Fruit fly (Drosophila melanogaster) whole organism, embryonic: ENCODE results near the gene sinu.
A peak's percentile ranks its signal among the peaks of the same experiment; 100 is the strongest.

Experiments used
- Antp ChIP-seq: fragments of 200-800 bp; sonication (Bioruptor generic); optimal IDR thresholded peaks from 3 replicates; lab custom pipeline; 2016; ENCODE audit warnings: missing biosample characterization, missing genetic modification characterization
- B-H2 ChIP-seq: fragments of 200-800 bp; sonication (Bioruptor generic); optimal IDR thresholded peaks from 2 replicates; lab custom pipeline; 2018; ENCODE audit warnings: missing biosample characterization, mild to moderate bottlenecking, missing genetic modification characterization
- BtbVII ChIP-seq: fragments of 200-800 bp; sonication (Bioruptor generic); optimal IDR thresholded peaks from 3 replicates; lab custom pipeline; 2017; ENCODE audit warnings: missing biosample characterization, mild to moderate bottlenecking, missing genetic modification characterization
- CG10147 ChIP-seq: fragments of 200-800 bp; sonication (Bioruptor generic); optimal IDR thresholded peaks from 2 replicates; lab custom pipeline; 2019; ENCODE audit warnings: missing biosample characterization, mild to moderate bottlenecking, missing genetic modification characterization, moderate library complexity
- CG1024 ChIP-seq: fragments of 200-800 bp; sonication (Bioruptor generic); IDR thresholded peaks from 2 replicates; pipeline ENCODE4 v1.3.6; 2022; ENCODE audit warnings: missing biosample characterization, missing genetic modification characterization
- CG10654 ChIP-seq: fragments of 200-800 bp; sonication (Bioruptor generic); optimal IDR thresholded peaks from 2 replicates; lab custom pipeline; 2016; ENCODE audit warnings: missing biosample characterization, missing genetic modification characterization
- CG11456 ChIP-seq: fragments of 200-800 bp; sonication (Bioruptor generic); IDR thresholded peaks from 3 replicates; pipeline ENCODE4 v1.3.6; 2022; ENCODE audit warnings: missing biosample characterization, missing genetic modification characterization
- CG11696 ChIP-seq: fragments of 200-800 bp; sonication (Bioruptor generic); IDR thresholded peaks from 2 replicates; pipeline ENCODE4 v1.3.6; 2022; ENCODE audit warnings: missing biosample characterization, missing genetic modification characterization
- CG1233 ChIP-seq: fragments of 200-800 bp; sonication (Bioruptor generic); optimal IDR thresholded peaks from 4 replicates; lab custom pipeline; 2018; ENCODE audit warnings: missing biosample characterization, mild to moderate bottlenecking, missing genetic modification characterization
- CG13624 ChIP-seq: fragments of 200-800 bp; sonication (Bioruptor generic); optimal IDR thresholded peaks from 2 replicates; lab custom pipeline; 2016; ENCODE audit warnings: missing biosample characterization, missing genetic modification characterization
- CG16779 ChIP-seq: fragments of 200-800 bp; sonication (Bioruptor generic); IDR thresholded peaks from 2 replicates; pipeline ENCODE4 v1.3.6; 2022; ENCODE audit warnings: missing biosample characterization, missing genetic modification characterization
- CG17612 ChIP-seq: fragments of 200-800 bp; sonication (Bioruptor generic); IDR thresholded peaks from 2 replicates; pipeline ENCODE4 v1.3.6; 2022; ENCODE audit warnings: missing biosample characterization, missing genetic modification characterization
- CG17829 ChIP-seq: fragments of 200-800 bp; optimal IDR thresholded peaks from 2 replicates; lab custom pipeline; 2019; ENCODE audit warnings: missing biosample characterization, mild to moderate bottlenecking, missing genetic modification characterization, moderate library complexity
- CG2199 ChIP-seq: fragments of 200-800 bp; sonication (Bioruptor generic); IDR thresholded peaks from 3 replicates; pipeline ENCODE4 v1.3.6; 2022; ENCODE audit warnings: missing biosample characterization, missing genetic modification characterization
- CG34224 ChIP-seq: fragments of 200-800 bp; sonication (Bioruptor generic); IDR thresholded peaks from 3 replicates; pipeline ENCODE4 v1.3.6; 2022; ENCODE audit warnings: missing biosample characterization, missing genetic modification characterization; ENCODE audit not compliant: partially characterized antibody
- CG42726 ChIP-seq: fragments of 200-800 bp; sonication (Bioruptor generic); IDR thresholded peaks from 2 replicates; pipeline ENCODE4 v1.3.6; 2022; ENCODE audit warnings: missing biosample characterization, missing genetic modification characterization; ENCODE audit not compliant: partially characterized antibody
- CG4617 ChIP-seq: fragments of 200-800 bp; sonication (Bioruptor generic); optimal IDR thresholded peaks from 3 replicates; lab custom pipeline; 2016; ENCODE audit warnings: missing biosample characterization, missing genetic modification characterization, borderline replicate concordance
- CG4730 ChIP-seq: fragments of 200-800 bp; sonication (Bioruptor generic); IDR thresholded peaks from 2 replicates; pipeline ENCODE4 v1.3.6; 2022; ENCODE audit warnings: missing biosample characterization, missing genetic modification characterization
- CG4820 ChIP-seq: fragments of 200-800 bp; sonication (Bioruptor generic); optimal IDR thresholded peaks from 3 replicates; lab custom pipeline; 2016; ENCODE audit warnings: missing biosample characterization, missing genetic modification characterization
- CG9797 ChIP-seq: fragments of 200-800 bp; sonication (Bioruptor generic); optimal IDR thresholded peaks from 3 replicates; lab custom pipeline; 2018; ENCODE audit warnings: missing biosample characterization, mild to moderate bottlenecking, missing genetic modification characterization
- CG9876 ChIP-seq: fragments of 200-800 bp; sonication (Bioruptor generic); optimal IDR thresholded peaks from 2 replicates; lab custom pipeline; 2016; ENCODE audit warnings: missing biosample characterization, missing genetic modification characterization
- CHES-1-like ChIP-seq: fragments of 200-800 bp; sonication (Bioruptor generic); optimal IDR thresholded peaks from 2 replicates; lab custom pipeline; 2016; ENCODE audit warnings: missing biosample characterization, missing genetic modification characterization
- D ChIP-seq, 2 experiments: fragments of 200-800 bp in 1 of 2; fragments of >200 bp in 1 of 2; sonication (Bioruptor generic) in 1 of 2; optimal IDR thresholded peaks; 2 replicates in 1 of 2; 3 replicates in 1 of 2; lab custom pipeline; 2017; ENCODE audit warnings: mild to moderate bottlenecking in 1 of 2, missing biosample characterization in 1 of 2, missing genetic modification characterization in 1 of 2, missing genetic modification reagents in 1 of 2
- E2f2 ChIP-seq: fragments of 200-800 bp; sonication (Bioruptor generic); IDR thresholded peaks from 2 replicates; pipeline ENCODE4 v1.3.6; 2022; ENCODE audit warnings: missing biosample characterization, missing genetic modification characterization
- Ets97D ChIP-seq: fragments of 200-800 bp; sonication (Bioruptor generic); optimal IDR thresholded peaks from 3 replicates; lab custom pipeline; 2016; ENCODE audit warnings: missing biosample characterization, missing genetic modification characterization
- HLH3B ChIP-seq: fragments of 200-800 bp; sonication (Bioruptor generic); IDR thresholded peaks from 2 replicates; pipeline ENCODE4 v1.3.6; 2022; ENCODE audit warnings: missing biosample characterization, missing genetic modification characterization
- Hr51 ChIP-seq, 2 experiments: fragments of 200-800 bp; sonication (Bioruptor generic); optimal IDR thresholded peaks; 2 replicates in 1 of 2; 3 replicates in 1 of 2; lab custom pipeline; 2016 to 2018; ENCODE audit warnings: missing biosample characterization in 2 of 2, missing genetic modification characterization in 2 of 2, mild to moderate bottlenecking in 1 of 2, moderate library complexity in 1 of 2
- Hr78 ChIP-seq, 2 experiments: fragments of 200-800 bp in 1 of 2; fragments of >200 bp in 1 of 2; sonication (Bioruptor generic) in 1 of 2; optimal IDR thresholded peaks; 2 replicates each; lab custom pipeline; 2017 to 2019; ENCODE audit warnings: missing biosample characterization in 2 of 2, missing genetic modification characterization in 2 of 2, mild to moderate bottlenecking in 1 of 2, moderate library complexity in 1 of 2
- MBD-R2 ChIP-seq: fragments of 200-800 bp; sonication (Bioruptor generic); IDR thresholded peaks from 2 replicates; pipeline ENCODE4 v1.3.6; 2022; ENCODE audit warnings: missing biosample characterization, missing genetic modification characterization
- MTF-1 ChIP-seq: fragments of 200-800 bp; sonication (Bioruptor generic); optimal IDR thresholded peaks from 2 replicates; lab custom pipeline; 2018; ENCODE audit warnings: missing biosample characterization, mild to moderate bottlenecking, missing genetic modification characterization, borderline replicate concordance
- Med ChIP-seq: fragments of 200-800 bp; sonication (Bioruptor generic); peaks from one replicate; lab custom pipeline; 2016; ENCODE audit warnings: missing biosample characterization, missing genetic modification characterization, mild to moderate bottlenecking, inconsistent platforms, moderate library complexity
- Sin3A ChIP-seq: fragments of >200 bp; optimal IDR thresholded peaks from 2 replicates; lab custom pipeline; 2018
- Vsx1 ChIP-seq: fragments of 200-800 bp; sonication (Bioruptor generic); optimal IDR thresholded peaks from 2 replicates; lab custom pipeline; 2017; ENCODE audit warnings: missing biosample characterization, mild to moderate bottlenecking, missing genetic modification characterization, missing genetic modification reagents
- chinmo ChIP-seq: fragments of 200-800 bp; sonication (Bioruptor generic); IDR thresholded peaks from 4 replicates; pipeline ENCODE4 v1.3.6; 2022; ENCODE audit warnings: missing biosample characterization, missing genetic modification characterization; ENCODE audit not compliant: partially characterized antibody
- crp ChIP-seq, 2 experiments: fragments of 200-800 bp; sonication (Bioruptor generic); optimal IDR thresholded peaks; 2 replicates in 1 of 2; 3 replicates in 1 of 2; lab custom pipeline; 2017; ENCODE audit warnings: missing biosample characterization in 2 of 2, missing genetic modification characterization in 2 of 2, mild to moderate bottlenecking in 1 of 2, moderate library complexity in 1 of 2
- dm ChIP-seq: fragments of 200-800 bp; sonication (Bioruptor generic); optimal IDR thresholded peaks from 3 replicates; lab custom pipeline; 2016; ENCODE audit warnings: missing biosample characterization, missing genetic modification characterization
- ftz-f1 ChIP-seq: fragments of 200-800 bp; sonication (Bioruptor generic); optimal IDR thresholded peaks from 2 replicates; lab custom pipeline; 2016; ENCODE audit warnings: missing biosample characterization, missing genetic modification characterization
- gcm ChIP-seq: fragments of 200-800 bp; sonication (Bioruptor generic); optimal IDR thresholded peaks from 2 replicates; lab custom pipeline; 2019; ENCODE audit warnings: missing biosample characterization, mild to moderate bottlenecking, missing genetic modification characterization, moderate library complexity
- ro ChIP-seq: fragments of 200-800 bp; sonication (Bioruptor generic); IDR thresholded peaks from 2 replicates; pipeline ENCODE4 v1.3.6; 2022; ENCODE audit warnings: missing biosample characterization, missing genetic modification characterization
- schlank ChIP-seq: fragments of 200-800 bp; sonication (Bioruptor generic); optimal IDR thresholded peaks from 2 replicates; lab custom pipeline; 2018; ENCODE audit warnings: missing biosample characterization, mild to moderate bottlenecking, missing genetic modification characterization
- seq ChIP-seq: fragments of 200-800 bp; sonication (Bioruptor generic); IDR thresholded peaks from 2 replicates; pipeline ENCODE4 v1.3.6; 2022; ENCODE audit warnings: missing biosample characterization, missing genetic modification characterization
- sr ChIP-seq: fragments of 200-800 bp; sonication (Bioruptor generic); IDR thresholded peaks from 3 replicates; pipeline ENCODE4 v1.3.6; 2022; ENCODE audit warnings: missing biosample characterization, missing genetic modification characterization
- stwl ChIP-seq: fragments of 200-800 bp; sonication (Bioruptor generic); optimal IDR thresholded peaks from 3 replicates; lab custom pipeline; 2018; ENCODE audit warnings: missing biosample characterization, mild to moderate bottlenecking, missing genetic modification characterization, moderate library complexity
- tll ChIP-seq, 2 experiments: fragments of 200-800 bp in 1 of 2; fragments of >200 bp in 1 of 2; sonication (Bioruptor generic) in 1 of 2; optimal IDR thresholded peaks; 2 replicates each; lab custom pipeline; 2017 to 2019; ENCODE audit warnings: missing biosample characterization in 2 of 2, missing genetic modification characterization in 2 of 2, mild to moderate bottlenecking in 1 of 2, moderate library complexity in 1 of 2
- tx ChIP-seq: fragments of 200-800 bp; sonication (Bioruptor generic); optimal IDR thresholded peaks from 2 replicates; lab custom pipeline; 2016; ENCODE audit warnings: missing biosample characterization, missing genetic modification characterization
- unc-4 ChIP-seq: fragments of 200-800 bp; sonication (Bioruptor generic); IDR thresholded peaks from 2 replicates; pipeline ENCODE4 v1.3.6; 2022; ENCODE audit warnings: missing biosample characterization, missing genetic modification characterization; ENCODE audit not compliant: partially characterized antibody
- zen2 ChIP-seq: fragments of 200-800 bp; sonication (Bioruptor generic); IDR thresholded peaks from 3 replicates; pipeline ENCODE4 v1.3.6; 2022; ENCODE audit warnings: missing biosample characterization, missing genetic modification characterization; ENCODE audit not compliant: partially characterized antibody

Gene sinu

DNA sequence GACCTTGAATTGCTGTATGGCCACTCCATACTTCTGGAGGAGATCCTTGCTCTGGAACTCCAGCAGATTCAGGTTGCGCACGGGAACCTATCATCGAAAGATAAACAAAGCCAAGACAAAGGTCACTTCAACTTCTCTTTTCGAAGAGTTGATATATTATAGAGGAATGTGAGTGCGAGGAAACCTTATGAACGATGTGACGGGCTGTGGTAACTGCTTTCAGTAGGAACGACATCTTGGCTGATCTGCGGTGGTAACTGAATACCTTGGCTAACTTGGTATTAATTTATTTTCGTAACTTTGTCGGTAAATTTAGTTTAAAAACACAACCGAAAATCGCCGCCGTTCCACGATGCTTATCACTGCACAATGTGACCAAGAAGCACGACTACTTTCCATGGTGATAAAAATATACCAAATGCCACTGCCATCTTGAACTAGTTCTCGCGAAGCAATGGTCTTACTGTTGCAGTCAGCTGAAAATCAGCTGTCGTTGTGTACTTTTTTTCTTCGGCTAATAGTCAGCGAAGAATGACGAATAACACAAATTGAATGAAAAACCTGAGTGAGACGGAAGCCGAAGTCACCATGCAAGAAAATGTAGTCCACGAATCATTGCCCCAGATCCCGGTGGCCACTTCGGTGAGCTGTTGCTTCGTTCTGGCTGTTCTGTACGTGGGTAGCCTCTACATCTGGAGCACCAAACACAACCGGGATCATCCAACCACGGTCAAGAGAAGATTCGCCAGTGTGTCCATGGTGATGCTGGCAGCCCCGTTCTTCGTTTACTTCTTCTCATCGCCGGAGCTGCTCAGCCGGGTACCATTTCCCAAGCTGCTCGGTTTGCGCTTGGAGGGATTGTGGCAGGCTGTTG lies 2.1 kb upstream of the sinu start, which contains the start of the genes ScsbetaG and Sras (continued):
- TF ChIP-seq CG4730, result no peak
- TF ChIP-seq Hr51 (GFP tag; optimal IDR thresholded peaks at IDR 0.05; lab: Kevin White, UChicago), result no peak
- peak; percentile 72 for TF ChIP-seq Vsx1 (GFP tag; lab: Kevin White, UChicago)
- peak; percentile 55 for TF ChIP-seq CG4617 (GFP tag; lab: Kevin White, UChicago)
- no peak for TF ChIP-seq CG10147 (GFP tag; lab: Kevin White, UChicago)
- TF ChIP-seq chinmo (GFP tag; lab: Robert Waterston, UW), result peak; percentile 49; the same call in 1 of the 4 replicates
- peak; percentile 53 for TF ChIP-seq Sin3A
- peak; percentile 12 for TF ChIP-seq CG17829 (tag; lab: Kevin White, UChicago)
- TF ChIP-seq seq (GFP tag; lab: Robert Waterston, UW), result no peak
- peak; percentile 11 for TF ChIP-seq B-H2 (GFP tag; lab: Kevin White, UChicago)
- no peak for TF ChIP-seq CG16779 (GFP tag; lab: Robert Waterston, UW)
- no peak for TF ChIP-seq CG11696 (GFP tag; lab: Robert Waterston, UW)
- no peak for TF ChIP-seq HLH3B
- TF ChIP-seq CG4820, result no peak
- TF ChIP-seq gcm (GFP tag; lab: Kevin White, UChicago), result no peak
- peak in 1 of 2 experiments; percentile 2 for TF ChIP-seq tll (GFP tag; optimal IDR thresholded peaks at IDR 0.05; lab: Kevin White, UChicago)
- TF ChIP-seq stwl (tag; lab: Kevin White, UChicago), result peak; percentile 69
- TF ChIP-seq schlank (tag; lab: Kevin White, UChicago), result no peak
- no peak for TF ChIP-seq CG11456 (GFP tag; lab: Robert Waterston, UW)
- no peak for TF ChIP-seq CG1024
- TF ChIP-seq CG2199 (GFP tag; lab: Robert Waterston, UW), result no peak
- no peak for TF ChIP-seq CG9876 (GFP tag; lab: Kevin White, UChicago)
- TF ChIP-seq CG42726, result 0 out of 2 replicates have a peak, but pooled peaks have one; percentile 30
- TF ChIP-seq CG9797 (GFP tag; lab: Kevin White, UChicago), result peak; percentile 88
- peak; percentile 6 for TF ChIP-seq CHES-1-like
- TF ChIP-seq D (optimal IDR thresholded peaks at IDR 0.05; lab: Kevin White, UChicago), result peak; percentile 75
- no peak for TF ChIP-seq D (GFP tag; optimal IDR thresholded peaks at IDR 0.05; lab: Kevin White, UChicago)
- TF ChIP-seq Hr78 (GFP tag; optimal IDR thresholded peaks at IDR 0.05; lab: Kevin White, UChicago), result peak in 1 of 2 experiments; percentile 14
- no peak for TF ChIP-seq Antp (GFP tag; lab: Kevin White, UChicago)
- peak; percentile 95 to 100 for TF ChIP-seq crp (GFP tag; optimal IDR thresholded peaks at IDR 0.05; lab: Kevin White, UChicago)
- no peak for TF ChIP-seq ro (GFP tag; lab: Robert Waterston, UW)
- TF ChIP-seq CG1233 (GFP tag; lab: Kevin White, UChicago), result no peak
- TF ChIP-seq unc-4 (GFP tag; lab: Robert Waterston, UW), result peak; percentile 51
- peak; percentile 7 for TF ChIP-seq CG13624 (GFP tag; lab: Kevin White, UChicago)
- TF ChIP-seq Med (GFP tag; lab: Kevin White, UChicago), result peak; percentile 62
- no peak for TF ChIP-seq tx
- TF ChIP-seq Ets97D (GFP tag; lab: Kevin White, UChicago), result peak; percentile 15
- TF ChIP-seq sr (GFP tag; lab: Robert Waterston, UW), result no peak
- peak; percentile 75 for TF ChIP-seq E2f2 (GFP tag; lab: Robert Waterston, UW)
- no peak for TF ChIP-seq CG17612 (GFP tag; lab: Robert Waterston, UW)
- peak; percentile 19 for TF ChIP-seq dm (GFP tag; lab: Kevin White, UChicago)
- no peak for TF ChIP-seq BtbVII (GFP tag; lab: Kevin White, UChicago)
- peak; percentile 48 for TF ChIP-seq ftz-f1 (GFP tag; lab: Kevin White, UChicago)
- no peak for TF ChIP-seq MTF-1
- TF ChIP-seq CG34224 (GFP tag; lab: Robert Waterston, UW), result peak; percentile 63; the same call in 2 of the 3 replicates
- TF ChIP-seq zen2, result peak; percentile 22; the same call in 1 of the 3 replicates
- peak; percentile 96 for TF ChIP-seq MBD-R2 (GFP tag; lab: Robert Waterston, UW)
- TF ChIP-seq CG10654 (GFP tag; lab: Kevin White, UChicago), result no peak
